Fruit fly (Drosophila melanogaster): ENCODE measurements around the gene Ski6.
A peak's percentile ranks its signal among the peaks of the same experiment; 100 is the strongest.
"Not testable (repeated sequence)": the region's sequence is repeated elsewhere in the genome, so short reads cannot be mapped to it uniquely, and the experiment has no call there.

The Ski6 gene

DNA sequence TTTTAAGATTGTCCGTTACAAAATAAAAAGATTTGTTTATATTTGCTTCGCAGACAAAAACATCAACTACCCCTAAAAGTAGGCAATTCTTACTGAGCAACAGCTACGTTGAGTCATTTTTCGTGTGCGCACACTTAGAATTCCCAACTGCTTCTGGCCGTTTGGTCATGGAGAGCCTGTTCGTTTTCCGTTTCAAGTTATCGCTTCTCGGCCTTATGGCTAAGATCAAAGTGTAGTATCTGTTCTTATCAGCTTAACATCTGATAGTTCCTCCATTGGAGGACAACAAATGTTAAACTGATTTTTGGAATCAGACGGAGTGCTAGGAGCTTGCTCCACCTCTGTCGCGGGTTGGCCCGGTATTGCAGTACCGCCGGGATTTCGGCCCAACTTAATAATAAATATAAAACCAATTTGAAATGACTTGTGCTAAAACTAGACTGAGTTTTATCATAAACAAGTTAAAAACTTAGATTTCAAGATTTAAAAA, 6.5 kb downstream of the Ski6 start (continued):
- TF ChIP-seq CG12769 (tag; optimal IDR thresholded peaks at IDR 0.05) (peak; percentile 70), fd64A (GFP tag; optimal IDR thresholded peaks at IDR 0.05) (peak; percentile 35), Mad (GFP tag; optimal IDR thresholded peaks at IDR 0.05) (peak; percentile 70), CG6272 (GFP tag; IDR thresholded peaks at IDR 0.05) (peak; percentile 28; the same call in 1 of the 2 replicates), tna (GFP tag; IDR thresholded peaks at IDR 0.05; ENCODE audit: partially characterized antibody) (peak; percentile 55), H15 (GFP tag; IDR thresholded peaks at IDR 0.05) (peak; percentile 55; the same call in 1 of the 3 replicates), bbx (GFP tag; IDR thresholded peaks at IDR 0.05; ENCODE audit: partially characterized antibody) (peak; percentile 77), Dip3 (GFP tag; optimal IDR thresholded peaks at IDR 0.05) (peak; percentile 28), fd96Cb (tag; optimal IDR thresholded peaks at IDR 0.05) (peak; percentile 59), CG13894 (tag; optimal IDR thresholded peaks at IDR 0.05) (peak; percentile 90), HmgZ (tag; optimal IDR thresholded peaks at IDR 0.05) (peak; percentile 25), Xrp1 (GFP tag; IDR thresholded peaks at IDR 0.05) (peak; percentile 72), CG8089 (GFP tag; optimal IDR thresholded peaks at IDR 0.05) (peak; percentile 8), CG1647 (GFP tag; optimal IDR thresholded peaks at IDR 0.05) (peak; percentile 74), CG10979 (tag; optimal IDR thresholded peaks at IDR 0.05) (peak; percentile 42)

DNA sequence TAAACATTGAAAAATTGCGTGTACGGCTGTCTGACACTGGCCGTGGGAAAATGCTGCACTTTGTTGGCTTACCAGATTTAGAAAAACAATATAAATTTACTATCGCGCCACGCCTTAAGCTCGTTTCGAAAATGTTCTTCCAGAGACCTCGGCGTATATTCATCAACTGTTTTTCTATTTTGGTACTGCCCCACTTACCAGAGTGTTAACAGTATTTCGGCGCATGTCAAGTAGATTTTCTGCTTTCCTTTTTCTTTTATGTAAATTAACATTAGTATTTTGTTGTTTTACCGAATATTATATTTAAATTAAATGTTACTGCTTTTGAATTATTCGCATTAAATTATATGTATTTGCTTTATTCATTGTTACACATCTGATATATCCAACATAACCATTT, 7.2 kb downstream of the Ski6 start, which contains the start of gene kek4:
kek4 (minus strand) TSS at position 341 of the 400 bp plus-strand sequence.
- TF ChIP-seq ewg (GFP tag; optimal IDR thresholded peaks at IDR 0.05) (peak; percentile 69), cad (GFP tag; optimal IDR thresholded peaks at IDR 0.05) (no peak)

DNA sequence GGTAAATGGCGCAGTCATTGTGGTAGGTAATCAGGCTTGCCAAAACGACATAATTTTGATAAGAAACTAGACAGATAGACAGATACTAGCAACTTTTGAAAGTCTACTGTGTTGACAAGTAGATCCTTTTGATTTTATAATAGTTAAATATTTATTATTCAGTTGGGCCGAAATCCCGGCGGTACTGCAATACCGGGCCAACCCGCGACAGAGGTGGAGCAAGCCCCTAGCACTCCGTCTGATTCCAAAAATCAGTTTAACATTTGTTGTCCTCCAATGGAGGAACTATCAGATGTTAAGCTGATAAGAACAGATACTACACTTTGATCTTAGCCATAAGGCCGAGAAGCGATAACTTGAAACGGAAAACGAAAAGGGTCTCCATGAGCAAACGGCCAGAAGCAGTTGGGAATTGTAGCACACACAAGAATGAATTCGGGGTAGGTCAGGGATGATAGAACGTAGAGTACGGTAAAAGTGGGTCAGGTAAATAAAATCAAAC, 10.4 kb downstream of the Ski6 start, which contains the start of gene CG15482:
CG15482 (minus strand) TSS at position 51 of the 502 bp plus-strand sequence.
- peak; percentile 19; the same call in 1 of the 2 replicates for TF ChIP-seq Bgb (GFP tag; IDR thresholded peaks at IDR 0.05; ENCODE audit: partially characterized antibody)
- TF ChIP-seq Xrp1 (GFP tag; IDR thresholded peaks at IDR 0.05) = peak; percentile 31; the same call in 1 of the 2 replicates
- TF ChIP-seq CG15479 (GFP tag; optimal IDR thresholded peaks at IDR 0.05) = peak; percentile 41
- TF ChIP-seq ken (GFP tag; IDR thresholded peaks at IDR 0.05) = 0 out of 3 replicates have a peak, but pooled peaks have one; percentile 28
- TF ChIP-seq CG15696 (tag; optimal IDR thresholded peaks at IDR 0.05) = peak; percentile 33
- TF ChIP-seq grn (GFP tag; optimal IDR thresholded peaks at IDR 0.05) = peak; percentile 33
- peak; percentile 2 for TF ChIP-seq kni (GFP tag; optimal IDR thresholded peaks at IDR 0.05)
- peak; percentile 87 for TF ChIP-seq pros (GFP tag; optimal IDR thresholded peaks at IDR 0.05)
- peak; percentile 70 for TF ChIP-seq sens (GFP tag)
- TF ChIP-seq Opbp (GFP tag; IDR thresholded peaks at IDR 0.05; ENCODE audit: partially characterized antibody) = 0 out of 3 replicates have a peak, but pooled peaks have one; percentile 9
- peak in 1 of 2 experiments; percentile 33 for TF ChIP-seq insv (GFP tag; optimal IDR thresholded peaks at IDR 0.05)
- 0 out of 3 replicates have a peak, but pooled peaks have one; percentile 37 for TF ChIP-seq ci (GFP tag; IDR thresholded peaks at IDR 0.05)
- TF ChIP-seq lilli (GFP tag; optimal IDR thresholded peaks at IDR 0.05) = peak; percentile 4
- TF ChIP-seq Med (GFP tag) = peak; percentile 70
- TF ChIP-seq zfh1 (GFP tag; IDR thresholded peaks at IDR 0.05) = peak; percentile 33; the same call in 1 of the 3 replicates
- peak; percentile 23; the same call in 1 of the 3 replicates for TF ChIP-seq knrl (GFP tag; IDR thresholded peaks at IDR 0.05; ENCODE audit: partially characterized antibody)
- not testable (repeated sequence) for TF ChIP-seq prd (optimal IDR thresholded peaks at IDR 0.05)
- TF ChIP-seq prd (GFP tag; IDR thresholded peaks at IDR 0.05) = peak; percentile 23; the same call in 1 of the 3 replicates

Data from whole organism, embryonic.